Fruit fly (Drosophila melanogaster) whole organism, wandering third instar larva: ENCODE measurements around the gene MED22.

Experiments used
- Abd-B ChIP-seq: fragments of >200 bp; optimal IDR thresholded peaks from 2 replicates; lab custom pipeline; 2017; ENCODE audit warnings: missing biosample characterization, missing genetic modification characterization
- CG32264 ChIP-seq: fragments of 200-800 bp; sonication (Bioruptor generic); optimal IDR thresholded peaks from 2 replicates; lab custom pipeline; 2016; ENCODE audit warnings: missing biosample characterization, missing genetic modification characterization
- CG9705 ChIP-seq: fragments of 200-800 bp; sonication (Bioruptor generic); optimal IDR thresholded peaks from 2 replicates; lab custom pipeline; 2018; ENCODE audit warnings: missing biosample characterization, mild to moderate bottlenecking, missing genetic modification characterization
- CrebA ChIP-seq: fragments of 200-800 bp; sonication (Bioruptor generic); optimal IDR thresholded peaks from 2 replicates; lab custom pipeline; 2016; ENCODE audit warnings: missing biosample characterization, mild to moderate bottlenecking, missing genetic modification characterization, borderline replicate concordance
- Dfd ChIP-seq: fragments of >200 bp; optimal IDR thresholded peaks from 2 replicates; lab custom pipeline; 2017; ENCODE audit warnings: missing biosample characterization, missing genetic modification characterization
- Dif ChIP-seq: fragments of 200-275, 200-300 bp; sonication (Bioruptor generic); optimal IDR thresholded peaks from 2 replicates; lab custom pipeline; 2018; ENCODE audit warnings: missing biosample characterization, missing genetic modification characterization; ENCODE audit not compliant: partially characterized antibody
- GATAd ChIP-seq: sonication (Bioruptor generic); optimal IDR thresholded peaks from 2 replicates; lab custom pipeline; 2016; ENCODE audit warnings: missing biosample characterization, missing genetic modification characterization
- HLH106 ChIP-seq: fragments of 200-800 bp; optimal IDR thresholded peaks from 3 replicates; lab custom pipeline; 2019; ENCODE audit warnings: missing biosample characterization, mild to moderate bottlenecking, missing genetic modification characterization, moderate library complexity
- Hnf4 ChIP-seq: fragments of 200-800 bp; sonication (Bioruptor generic); optimal IDR thresholded peaks from 2 replicates; lab custom pipeline; 2016; ENCODE audit warnings: missing biosample characterization, mild to moderate bottlenecking, missing genetic modification characterization
- Hr78 ChIP-seq: fragments of >200 bp; optimal IDR thresholded peaks from 2 replicates; lab custom pipeline; 2017; ENCODE audit warnings: missing biosample characterization, missing genetic modification characterization
- Hr83 ChIP-seq: fragments of 200-300 bp; sonication (Bioruptor generic); optimal IDR thresholded peaks from 2 replicates; lab custom pipeline; 2016; ENCODE audit warnings: missing biosample characterization, mild to moderate bottlenecking, missing genetic modification characterization, moderate library complexity; ENCODE audit not compliant: poor library complexity, severe bottlenecking
- Jra ChIP-seq: sonication (Bioruptor generic); optimal IDR thresholded peaks from 2 replicates; lab custom pipeline; 2016; ENCODE audit warnings: missing biosample characterization, missing genetic modification characterization
- Mio ChIP-seq: sonication (Bioruptor generic); optimal IDR thresholded peaks from 2 replicates; lab custom pipeline; 2016; ENCODE audit warnings: missing biosample characterization, missing genetic modification characterization
- Myc ChIP-seq: fragments of >200 bp; optimal IDR thresholded peaks from 2 replicates; lab custom pipeline; 2017
- N ChIP-seq: fragments of >200 bp; optimal IDR thresholded peaks from 2 replicates; lab custom pipeline; 2018; ENCODE audit warnings: missing biosample characterization, missing external identifiers, missing genetic modification characterization
- OdsH ChIP-seq: fragments of 200-800 bp; sonication (Bioruptor generic); optimal IDR thresholded peaks from 2 replicates; lab custom pipeline; 2016; ENCODE audit warnings: missing biosample characterization, mild to moderate bottlenecking, missing genetic modification characterization
- Rel ChIP-seq, 2 experiments: fragments of 200-800 bp; sonication (Bioruptor generic) in 1 of 2; optimal IDR thresholded peaks; 2 replicates in 1 of 2; 3 replicates in 1 of 2; lab custom pipeline; 2016 to 2019; ENCODE audit warnings: mild to moderate bottlenecking in 2 of 2, missing biosample characterization in 2 of 2, missing genetic modification characterization in 2 of 2, moderate library complexity in 1 of 2
- Sp1 ChIP-seq: fragments of 200-800 bp; sonication (Bioruptor generic); optimal IDR thresholded peaks from 3 replicates; lab custom pipeline; 2019; ENCODE audit warnings: missing biosample characterization, mild to moderate bottlenecking, missing genetic modification characterization, moderate library complexity
- Vsx2 ChIP-seq: fragments of 200-300, 225-300 bp; sonication (Bioruptor generic); optimal IDR thresholded peaks from 2 replicates; lab custom pipeline; 2018; ENCODE audit warnings: missing biosample characterization, missing genetic modification characterization; ENCODE audit not compliant: partially characterized antibody
- dl ChIP-seq, 2 experiments: fragments of 175-275, 200-275 bp in 1 of 2; fragments of 200-275 bp in 1 of 2; sonication (Bioruptor generic); optimal IDR thresholded peaks; lab custom pipeline; 2018; ENCODE audit warnings: mild to moderate bottlenecking in 2 of 2, missing biosample characterization in 2 of 2, missing genetic modification characterization in 2 of 2, moderate library complexity in 2 of 2; ENCODE audit not compliant: partially characterized antibody in 2 of 2, insufficient read depth in 1 of 2
- dmrt93B ChIP-seq: fragments of 200-800 bp; sonication (Bioruptor generic); optimal IDR thresholded peaks from 2 replicates; lab custom pipeline; 2018; ENCODE audit warnings: missing biosample characterization, mild to moderate bottlenecking, missing genetic modification characterization
- dsf ChIP-seq: sonication (Bioruptor generic); optimal IDR thresholded peaks from 2 replicates; lab custom pipeline; 2016; ENCODE audit warnings: missing biosample characterization, missing genetic modification characterization, borderline replicate concordance
- ey ChIP-seq: fragments of 200-800 bp; sonication (Bioruptor generic); optimal IDR thresholded peaks from 2 replicates; lab custom pipeline; 2016; ENCODE audit warnings: missing biosample characterization, missing genetic modification characterization
- foxo ChIP-seq, 2 experiments: fragments of 200-800 bp; sonication (Bioruptor generic); optimal IDR thresholded peaks; 2 replicates in 1 of 2; 3 replicates in 1 of 2; lab custom pipeline; 2016 to 2017; ENCODE audit warnings: missing biosample characterization in 2 of 2, missing genetic modification characterization in 2 of 2
- fru ChIP-seq: fragments of 200-800 bp; sonication (Bioruptor generic); optimal IDR thresholded peaks from 3 replicates; lab custom pipeline; 2016; ENCODE audit warnings: missing biosample characterization, mild to moderate bottlenecking, missing genetic modification characterization
- h ChIP-seq: fragments of 200-800 bp; sonication (Bioruptor generic); optimal IDR thresholded peaks from 3 replicates; lab custom pipeline; 2016; ENCODE audit warnings: missing biosample characterization, mild to moderate bottlenecking, missing genetic modification characterization
- jim ChIP-seq: fragments of 175-275, 200-325 bp; sonication (Bioruptor generic); optimal IDR thresholded peaks from 2 replicates; lab custom pipeline; 2016; ENCODE audit warnings: missing biosample characterization, mild to moderate bottlenecking, missing genetic modification characterization
- lola ChIP-seq: fragments of >200 bp; optimal IDR thresholded peaks from 2 replicates; lab custom pipeline; 2017; ENCODE audit warnings: missing biosample characterization, missing genetic modification characterization
- pan ChIP-seq: fragments of >200 bp; optimal IDR thresholded peaks from 2 replicates; lab custom pipeline; 2017
- psq ChIP-seq: fragments of 200-800 bp; sonication (Bioruptor generic); optimal IDR thresholded peaks from 3 replicates; lab custom pipeline; 2017; ENCODE audit warnings: missing biosample characterization, mild to moderate bottlenecking, missing genetic modification characterization, moderate library complexity
- rgr ChIP-seq: fragments of 200-800 bp; sonication (Bioruptor generic); optimal IDR thresholded peaks from 3 replicates; lab custom pipeline; 2016; ENCODE audit warnings: missing biosample characterization, mild to moderate bottlenecking, missing genetic modification characterization
- sage ChIP-seq: fragments of 200-800 bp; sonication (Bioruptor generic); optimal IDR thresholded peaks from 2 replicates; lab custom pipeline; 2016; ENCODE audit warnings: missing biosample characterization, mild to moderate bottlenecking, missing genetic modification characterization
- sv ChIP-seq: fragments of 200-800 bp; sonication (Bioruptor generic); optimal IDR thresholded peaks from 3 replicates; lab custom pipeline; 2016; ENCODE audit warnings: missing biosample characterization, missing genetic modification characterization
- tai ChIP-seq: sonication (Bioruptor generic); optimal IDR thresholded peaks from 2 replicates; lab custom pipeline; 2016; ENCODE audit warnings: missing biosample characterization, missing genetic modification characterization
- usp ChIP-seq: fragments of >200 bp; optimal IDR thresholded peaks from 2 replicates; lab custom pipeline; 2017; ENCODE audit warnings: missing biosample characterization, missing genetic modification characterization
- woc ChIP-seq: sonication (Bioruptor generic); optimal IDR thresholded peaks from 2 replicates; lab custom pipeline; 2016; ENCODE audit warnings: missing biosample characterization, mild to moderate bottlenecking, missing genetic modification characterization

MED22 gene

dm6 chrX:927863-928257 is at the start of gene MED22, which contains the start of gene CG43867:
Gene MED22 (plus strand): TSS chrX:928139.
Gene CG43867 (minus strand): TSS chrX:927975.
- TF ChIP-seq Dfd (GFP tag; lab: Kevin White, UChicago) (no peak), Hr83 (GFP tag; lab: Kevin White, UChicago) (no peak), lola (GFP tag; lab: Kevin White, UChicago) (no peak), Abd-B (GFP tag; lab: Kevin White, UChicago) (no peak), Mio (no peak), dsf (GFP tag; lab: Kevin White, UChicago) (no peak), HLH106 (no peak), tai (GFP tag; lab: Kevin White, UChicago) (no peak), Vsx2 (GFP tag; lab: Kevin White, UChicago) (no peak), CG9705 (no peak), usp (no peak), Hr78 (no peak)

dm6 chrX:894182-894581 is 33.8 kb upstream of the MED22 start, which contains the start of gene CG11663:
Gene CG11663 (plus strand): TSS chrX:894482.
- TF ChIP-seq HLH106, result no peak
- TF ChIP-seq Abd-B (GFP tag; lab: Kevin White, UChicago), result no peak
- no peak for TF ChIP-seq Rel (GFP tag; optimal IDR thresholded peaks at IDR 0.05; lab: Kevin White, UChicago)
- TF ChIP-seq Rel (tag; optimal IDR thresholded peaks at IDR 0.05; lab: Kevin White, UChicago), result no peak

- peak; percentile 26 for TF ChIP-seq fru (GFP tag; lab: Kevin White, UChicago)
- TF ChIP-seq foxo (GFP tag; optimal IDR thresholded peaks at IDR 0.05; lab: Kevin White, UChicago), result peak in 1 of 2 experiments; percentile 21
- TF ChIP-seq sage (GFP tag; lab: Kevin White, UChicago), result no peak
- TF ChIP-seq Hr78, result no peak
- no peak for TF ChIP-seq CG32264
- no peak for TF ChIP-seq h (GFP tag; lab: Kevin White, UChicago)
- TF ChIP-seq tai (GFP tag; lab: Kevin White, UChicago), result no peak
- TF ChIP-seq rgr (GFP tag; lab: Kevin White, UChicago), result no peak
- no peak for TF ChIP-seq OdsH (GFP tag; lab: Kevin White, UChicago)
- no peak for TF ChIP-seq Jra
- TF ChIP-seq psq (GFP tag; lab: Kevin White, UChicago), result peak; percentile 26
- no peak for TF ChIP-seq Hnf4
- no peak for TF ChIP-seq CG9705
- TF ChIP-seq Rel (GFP tag; optimal IDR thresholded peaks at IDR 0.05; lab: Kevin White, UChicago), result no peak
- no peak for TF ChIP-seq Rel (tag; optimal IDR thresholded peaks at IDR 0.05; lab: Kevin White, UChicago)
These were observed 29.6 kb upstream of the MED22 start for dm6 chrX:898367-898766.

- TF ChIP-seq tai (GFP tag; lab: Kevin White, UChicago) (no peak), dmrt93B (GFP tag; lab: Kevin White, UChicago) (no peak)
These were observed 28.4 kb upstream of the MED22 start for dm6 chrX:899407-900050.

- no peak for TF ChIP-seq lola (GFP tag; lab: Kevin White, UChicago)
- no peak for TF ChIP-seq GATAd (GFP tag; lab: Kevin White, UChicago)
- no peak for TF ChIP-seq N (GFP tag; lab: Kevin White, UChicago)
- peak; percentile 55 for TF ChIP-seq CrebA (GFP tag; lab: Kevin White, UChicago)
- TF ChIP-seq Sp1 (GFP tag; lab: Kevin White, UChicago), result peak; percentile 88
- TF ChIP-seq rgr (GFP tag; lab: Kevin White, UChicago), result peak; percentile 88
- TF ChIP-seq jim, result no peak
- TF ChIP-seq Hr78, result no peak
- TF ChIP-seq Myc (lab: Kevin White, UChicago), result no peak
- peak; percentile 68 for TF ChIP-seq CG32264
- TF ChIP-seq woc (GFP tag; lab: Kevin White, UChicago), result peak; percentile 95
- TF ChIP-seq dl (GFP tag; optimal IDR thresholded peaks at IDR 0.05; lab: Kevin White, UChicago; ENCODE audit: insufficient read depth in 1 of 2, partially characterized antibody in 2 of 2), result peak in 1 of 2 experiments; percentile 38
- TF ChIP-seq Rel (GFP tag; optimal IDR thresholded peaks at IDR 0.05; lab: Kevin White, UChicago), result no peak
- peak; percentile 66 for TF ChIP-seq Rel (tag; optimal IDR thresholded peaks at IDR 0.05; lab: Kevin White, UChicago)
- TF ChIP-seq CG9705, result peak; percentile 82
- TF ChIP-seq h (GFP tag; lab: Kevin White, UChicago), result peak; percentile 93
- TF ChIP-seq sage (GFP tag; lab: Kevin White, UChicago), result peak; percentile 69
- peak; percentile 50 for TF ChIP-seq Mio
- TF ChIP-seq sv (GFP tag; lab: Kevin White, UChicago), result peak; percentile 50
- peak; percentile 81 for TF ChIP-seq psq (GFP tag; lab: Kevin White, UChicago)
- TF ChIP-seq ey (GFP tag; lab: Kevin White, UChicago), result peak; percentile 94
- no peak for TF ChIP-seq dsf (GFP tag; lab: Kevin White, UChicago)
- no peak for TF ChIP-seq Dif (GFP tag; lab: Kevin White, UChicago)
- TF ChIP-seq Vsx2 (GFP tag; lab: Kevin White, UChicago), result no peak
- TF ChIP-seq Dfd (GFP tag; lab: Kevin White, UChicago), result no peak
- peak; percentile 32 to 91 for TF ChIP-seq foxo (GFP tag; optimal IDR thresholded peaks at IDR 0.05; lab: Kevin White, UChicago)
- peak; percentile 89 for TF ChIP-seq OdsH (GFP tag; lab: Kevin White, UChicago)
- peak; percentile 92 for TF ChIP-seq fru (GFP tag; lab: Kevin White, UChicago)
- TF ChIP-seq dmrt93B (GFP tag; lab: Kevin White, UChicago), result peak; percentile 85
- peak; percentile 93 for TF ChIP-seq HLH106
- TF ChIP-seq pan (lab: Kevin White, UChicago), result no peak
- TF ChIP-seq Abd-B (GFP tag; lab: Kevin White, UChicago), result no peak
These were observed 27.1 kb upstream of the MED22 start for dm6 chrX:900725-901345.
